Fruit fly (Drosophila melanogaster): ENCODE measurements around the gene CG11164.

CG11164 gene

dm6 chrX:13643961-13644360 lies 23.9 kb upstream of the CG11164 start:
- TF ChIP-seq dmrt93B (GFP tag; optimal IDR thresholded peaks at IDR 0.05) (peak; percentile 19), HLH106 (tag; optimal IDR thresholded peaks at IDR 0.05) (peak; percentile 27), Vsx2 (GFP tag; optimal IDR thresholded peaks at IDR 0.05; ENCODE audit: partially characterized antibody) (no peak), br (GFP tag; optimal IDR thresholded peaks at IDR 0.05) (peak; percentile 38), fru (GFP tag; optimal IDR thresholded peaks at IDR 0.05) (peak; percentile 66), Hnf4 (GFP tag; optimal IDR thresholded peaks at IDR 0.05) (peak; percentile 23), woc (GFP tag; optimal IDR thresholded peaks at IDR 0.05) (peak; percentile 17), brk (GFP tag; optimal IDR thresholded peaks at IDR 0.05) (peak; percentile 16), ey (GFP tag; optimal IDR thresholded peaks at IDR 0.05) (peak; percentile 55), Hr83 (GFP tag; optimal IDR thresholded peaks at IDR 0.05; ENCODE audit: poor library complexity, severe bottlenecking) (no peak), OdsH (GFP tag; optimal IDR thresholded peaks at IDR 0.05) (peak; percentile 60), CrebA (GFP tag; optimal IDR thresholded peaks at IDR 0.05; ENCODE audit: borderline replicate concordance) (no peak), Sp1 (GFP tag; optimal IDR thresholded peaks at IDR 0.05) (peak; percentile 25), jim (GFP tag; optimal IDR thresholded peaks at IDR 0.05) (no peak), foxo (GFP tag; optimal IDR thresholded peaks at IDR 0.05) (peak in 1 of 2 experiments; percentile 76), GATAd (GFP tag; optimal IDR thresholded peaks at IDR 0.05) (no peak), Dfd (GFP tag; optimal IDR thresholded peaks at IDR 0.05) (no peak), h (GFP tag; optimal IDR thresholded peaks at IDR 0.05) (peak; percentile 70), psq (GFP tag; optimal IDR thresholded peaks at IDR 0.05) (peak; percentile 16), dsf (GFP tag; optimal IDR thresholded peaks at IDR 0.05; ENCODE audit: borderline replicate concordance) (no peak), rgr (GFP tag; optimal IDR thresholded peaks at IDR 0.05) (peak; percentile 62)

- TF ChIP-seq CrebA (GFP tag; optimal IDR thresholded peaks at IDR 0.05; ENCODE audit: borderline replicate concordance) (peak; percentile 19), Hnf4 (GFP tag; optimal IDR thresholded peaks at IDR 0.05) (peak; percentile 58), CG9705 (GFP tag; optimal IDR thresholded peaks at IDR 0.05) (no peak), psq (GFP tag; optimal IDR thresholded peaks at IDR 0.05) (peak; percentile 40)
Observed at dm6 chrX:13644696-13645393, 23.0 kb upstream of the CG11164 start.

DNA sequence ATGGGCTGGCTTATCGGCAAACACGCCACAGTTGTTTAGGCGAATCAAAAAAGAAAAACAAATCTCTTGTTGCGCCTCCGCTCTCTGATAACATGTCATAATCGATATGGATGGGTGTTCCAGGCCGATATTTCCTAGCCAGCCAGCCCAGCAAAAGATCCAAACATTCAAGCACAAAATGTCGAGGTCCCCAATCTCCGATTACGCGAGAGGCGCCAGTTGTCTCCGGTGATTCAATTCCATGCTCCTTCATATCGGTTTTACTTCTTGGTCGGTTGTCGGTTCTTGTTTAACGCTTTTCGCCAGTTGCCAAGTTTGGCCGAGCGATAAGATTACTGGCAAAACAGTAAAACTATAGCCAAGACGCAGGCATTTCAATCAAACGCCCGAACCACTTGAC lies 21.6 kb upstream of the CG11164 start:
- TF ChIP-seq Vsx2 (GFP tag; optimal IDR thresholded peaks at IDR 0.05; ENCODE audit: partially characterized antibody), result no peak
- no peak for TF ChIP-seq dmrt93B (GFP tag; optimal IDR thresholded peaks at IDR 0.05)
- no peak for TF ChIP-seq Hr78 (GFP tag; optimal IDR thresholded peaks at IDR 0.05)
- no peak for TF ChIP-seq CG9705 (GFP tag; optimal IDR thresholded peaks at IDR 0.05)
- TF ChIP-seq CG32264 (GFP tag; optimal IDR thresholded peaks at IDR 0.05), result no peak
- TF ChIP-seq Jra (GFP tag; optimal IDR thresholded peaks at IDR 0.05), result no peak
- no peak for TF ChIP-seq tai (GFP tag; optimal IDR thresholded peaks at IDR 0.05)
- no peak for TF ChIP-seq jim (GFP tag; optimal IDR thresholded peaks at IDR 0.05)
- no peak for TF ChIP-seq OdsH (GFP tag; optimal IDR thresholded peaks at IDR 0.05)
- no peak for TF ChIP-seq Myc (optimal IDR thresholded peaks at IDR 0.05)
- no peak for TF ChIP-seq pan (optimal IDR thresholded peaks at IDR 0.05)
- TF ChIP-seq lola (GFP tag; optimal IDR thresholded peaks at IDR 0.05), result no peak
- TF ChIP-seq brk (GFP tag; optimal IDR thresholded peaks at IDR 0.05), result no peak
- no peak for TF ChIP-seq usp (GFP tag; optimal IDR thresholded peaks at IDR 0.05)
- no peak for TF ChIP-seq fru (GFP tag; optimal IDR thresholded peaks at IDR 0.05)

- TF ChIP-seq psq (GFP tag; optimal IDR thresholded peaks at IDR 0.05) (no peak), Hr78 (GFP tag; optimal IDR thresholded peaks at IDR 0.05) (no peak), h (GFP tag; optimal IDR thresholded peaks at IDR 0.05) (no peak), CG32264 (GFP tag; optimal IDR thresholded peaks at IDR 0.05) (no peak), tai (GFP tag; optimal IDR thresholded peaks at IDR 0.05) (no peak), foxo (GFP tag; optimal IDR thresholded peaks at IDR 0.05) (no peak), Vsx2 (GFP tag; optimal IDR thresholded peaks at IDR 0.05; ENCODE audit: partially characterized antibody) (no peak)
Observed at dm6 chrX:13648819-13649218, 19.0 kb upstream of the CG11164 start.

- TF ChIP-seq Myc (optimal IDR thresholded peaks at IDR 0.05) (no peak), Jra (GFP tag; optimal IDR thresholded peaks at IDR 0.05) (no peak), Dfd (GFP tag; optimal IDR thresholded peaks at IDR 0.05) (peak; percentile 84), Sp1 (GFP tag; optimal IDR thresholded peaks at IDR 0.05) (no peak), Hr78 (GFP tag; optimal IDR thresholded peaks at IDR 0.05) (no peak), lola (GFP tag; optimal IDR thresholded peaks at IDR 0.05) (no peak)
Observed at dm6 chrX:13649801-13650200, 18.0 kb upstream of the CG11164 start.

Data from whole organism, wandering third instar larva.